Worm (Caenorhabditis elegans) whole organism, early embryonic: Measurements from ENCODE around the gene C46G7.1.

Experiments used
- B0310.2 ChIP-seq: sonication (generic microtip); optimal IDR thresholded peaks from 2 replicates; lab custom pipeline; 2016; ENCODE audit warnings: mild to moderate bottlenecking, missing genetic modification characterization, missing compliant biosample characterization
- F13C5.2 ChIP-seq: sonication (generic microtip); optimal IDR thresholded peaks from 2 replicates; lab custom pipeline; 2017; ENCODE audit warnings: mild to moderate bottlenecking, missing genetic modification characterization, inconsistent platforms, missing compliant biosample characterization
- aly-1 ChIP-seq: sonication (generic microtip); optimal IDR thresholded peaks from 2 replicates; lab custom pipeline; 2016; ENCODE audit warnings: missing genetic modification characterization, missing compliant biosample characterization
- ama-1 ChIP-seq: fragments of 150-350 bp; optimal IDR thresholded peaks from 2 replicates; lab custom pipeline; 2014
- ceh-13 ChIP-seq: fragments of 200-800 bp; sonication (Bioruptor generic); optimal IDR thresholded peaks from 2 replicates; lab custom pipeline; 2018; ENCODE audit warnings: mild to moderate bottlenecking, missing genetic modification characterization, missing compliant biosample characterization
- ceh-36 ChIP-seq: sonication (generic microtip); optimal IDR thresholded peaks from 2 replicates; lab custom pipeline; 2016; ENCODE audit warnings: missing genetic modification characterization, inconsistent platforms, missing compliant biosample characterization
- ets-7 ChIP-seq: sonication (generic microtip); optimal IDR thresholded peaks from 2 replicates; lab custom pipeline; 2016; ENCODE audit warnings: missing genotype, missing genetic modification characterization, missing compliant biosample characterization
- flt-1 ChIP-seq: fragments of 200-800 bp; sonication (Bioruptor generic); IDR thresholded peaks from 2 replicates; pipeline ENCODE4 v1.3.6; 2022; ENCODE audit warnings: missing genetic modification characterization, missing compliant biosample characterization
- hmbx-1 ChIP-seq: sonication (generic microtip); optimal IDR thresholded peaks from 2 replicates; lab custom pipeline; 2016; ENCODE audit warnings: mild to moderate bottlenecking, missing genetic modification characterization, missing compliant biosample characterization
- hmg-4 ChIP-seq: fragments of 200-800 bp; sonication (Bioruptor generic); optimal IDR thresholded peaks from 2 replicates; lab custom pipeline; 2018; ENCODE audit warnings: mild to moderate bottlenecking, missing genetic modification characterization, missing compliant biosample characterization
- hnd-1 ChIP-seq: sonication (generic microtip); optimal IDR thresholded peaks from 2 replicates; lab custom pipeline; 2016; ENCODE audit warnings: missing genetic modification characterization, missing compliant biosample characterization
- pes-1 ChIP-seq: fragments of 200-800 bp; sonication (Bioruptor generic); IDR thresholded peaks from 2 replicates; pipeline ENCODE4 v1.3.6; 2022; ENCODE audit warnings: missing genetic modification reagents, missing genetic modification characterization, missing compliant biosample characterization
- scrt-1 ChIP-seq: fragments of 200-800 bp; sonication (Bioruptor generic); IDR thresholded peaks from 2 replicates; pipeline ENCODE4 v1.3.6; 2022; ENCODE audit warnings: missing genetic modification characterization, missing compliant biosample characterization
- sea-1 ChIP-seq: fragments of 200-800 bp; sonication (Bioruptor generic); conservative IDR thresholded peaks from 2 replicates; pipeline ENCODE4 v1.3.6; 2022; ENCODE audit warnings: missing genetic modification characterization, missing compliant biosample characterization
- tbx-11 ChIP-seq: fragments of 200-800 bp; sonication (Bioruptor generic); IDR thresholded peaks from 2 replicates; pipeline ENCODE4 v1.3.6; 2022; ENCODE audit warnings: missing genetic modification characterization, missing compliant biosample characterization
- tbx-37 ChIP-seq: fragments of 200-800 bp; sonication (Bioruptor generic); conservative IDR thresholded peaks from 2 replicates; pipeline ENCODE4 v1.3.6; 2022; ENCODE audit warnings: missing genetic modification reagents, missing genetic modification characterization, missing compliant biosample characterization
- tra-4 ChIP-seq: sonication (generic microtip); optimal IDR thresholded peaks from 2 replicates; lab custom pipeline; 2017; ENCODE audit warnings: missing genetic modification characterization, missing compliant biosample characterization

The C46G7.1 gene

ce11 chrIV:6053436-6053835 is 35.6 kb downstream of the C46G7.1 start:
- TF ChIP-seq hmg-4 (GFP tag; lab: Kevin White, UChicago) (no peak), tra-4 (tag; lab: Kevin White, UChicago) (no peak), hmbx-1 (tag; lab: Kevin White, UChicago) (no peak), aly-1 (tag; lab: Kevin White, UChicago) (no peak), hnd-1 (tag; lab: Kevin White, UChicago) (no peak), sea-1 (no peak), ceh-13 (GFP tag; lab: Kevin White, UChicago) (no peak), tbx-11 (GFP tag; lab: Robert Waterston, UW) (no peak)

ce11 chrIV:6054833-6055232 is 37.0 kb downstream of the C46G7.1 start:
- no peak for TF ChIP-seq ceh-13 (GFP tag; lab: Kevin White, UChicago)
- no peak for TF ChIP-seq ets-7
- TF ChIP-seq B0310.2 (tag; lab: Kevin White, UChicago), result no peak
- TF ChIP-seq hmbx-1 (tag; lab: Kevin White, UChicago), result no peak
- no peak for TF ChIP-seq aly-1 (tag; lab: Kevin White, UChicago)
- no peak for TF ChIP-seq sea-1
- no peak for TF ChIP-seq tbx-11 (GFP tag; lab: Robert Waterston, UW)
- no peak for TF ChIP-seq ama-1 (lab: Kevin White, UChicago)

- TF ChIP-seq ceh-36 (no peak), aly-1 (tag; lab: Kevin White, UChicago) (no peak), sea-1 (no peak), hmbx-1 (tag; lab: Kevin White, UChicago) (no peak)
Measured at ce11 chrIV:6059702-6060101, 41.9 kb downstream of the C46G7.1 start.

ce11 chrIV:6060912-6061311 is 43.1 kb downstream of the C46G7.1 start:
- TF ChIP-seq hnd-1 (tag; lab: Kevin White, UChicago), result no peak
- TF ChIP-seq flt-1, result no peak
- no peak for TF ChIP-seq hmbx-1 (tag; lab: Kevin White, UChicago)
- no peak for TF ChIP-seq F13C5.2 (tag; lab: Kevin White, UChicago)
- TF ChIP-seq pes-1 (GFP tag; lab: Robert Waterston, UW), result no peak
- TF ChIP-seq tbx-37 (GFP tag; lab: Robert Waterston, UW), result no peak
- no peak for TF ChIP-seq scrt-1 (GFP tag; lab: Robert Waterston, UW)
- TF ChIP-seq sea-1, result no peak
- TF ChIP-seq hmg-4 (GFP tag; lab: Kevin White, UChicago), result no peak
- no peak for TF ChIP-seq ama-1 (lab: Kevin White, UChicago)
- TF ChIP-seq tbx-11 (GFP tag; lab: Robert Waterston, UW), result no peak
- TF ChIP-seq ets-7, result no peak
- TF ChIP-seq tra-4 (tag; lab: Kevin White, UChicago), result no peak
- no peak for TF ChIP-seq ceh-36
- no peak for TF ChIP-seq aly-1 (tag; lab: Kevin White, UChicago)

- no peak for TF ChIP-seq tra-4 (tag; lab: Kevin White, UChicago)
- no peak for TF ChIP-seq tbx-11 (GFP tag; lab: Robert Waterston, UW)
- no peak for TF ChIP-seq ets-7
- no peak for TF ChIP-seq hmbx-1 (tag; lab: Kevin White, UChicago)
- no peak for TF ChIP-seq B0310.2 (tag; lab: Kevin White, UChicago)
- TF ChIP-seq scrt-1 (GFP tag; lab: Robert Waterston, UW), result no peak
- TF ChIP-seq hmg-4 (GFP tag; lab: Kevin White, UChicago), result no peak
- no peak for TF ChIP-seq hnd-1 (tag; lab: Kevin White, UChicago)
- TF ChIP-seq flt-1, result no peak
- no peak for TF ChIP-seq tbx-37 (GFP tag; lab: Robert Waterston, UW)
- TF ChIP-seq ama-1 (lab: Kevin White, UChicago), result no peak
- TF ChIP-seq F13C5.2 (tag; lab: Kevin White, UChicago), result no peak
- TF ChIP-seq aly-1 (tag; lab: Kevin White, UChicago), result no peak
- no peak for TF ChIP-seq ceh-36
Measured at ce11 chrIV:6062078-6062477, 44.3 kb downstream of the C46G7.1 start.

ce11 chrIV:6064657-6065056 is 46.9 kb downstream of the C46G7.1 start:
- TF ChIP-seq aly-1 (tag; lab: Kevin White, UChicago), result no peak
- TF ChIP-seq sea-1, result no peak
- no peak for TF ChIP-seq ceh-13 (GFP tag; lab: Kevin White, UChicago)
- TF ChIP-seq flt-1, result no peak
- TF ChIP-seq ama-1 (lab: Kevin White, UChicago), result no peak
- TF ChIP-seq ceh-36, result no peak
- no peak for TF ChIP-seq hmg-4 (GFP tag; lab: Kevin White, UChicago)
- no peak for TF ChIP-seq tra-4 (tag; lab: Kevin White, UChicago)
- no peak for TF ChIP-seq ets-7
- TF ChIP-seq F13C5.2 (tag; lab: Kevin White, UChicago), result no peak

- TF ChIP-seq hmg-4 (GFP tag; lab: Kevin White, UChicago) (no peak), flt-1 (no peak), ama-1 (lab: Kevin White, UChicago) (no peak), hnd-1 (tag; lab: Kevin White, UChicago) (no peak), ceh-13 (GFP tag; lab: Kevin White, UChicago) (no peak), tra-4 (tag; lab: Kevin White, UChicago) (no peak), tbx-37 (GFP tag; lab: Robert Waterston, UW) (no peak), scrt-1 (GFP tag; lab: Robert Waterston, UW) (no peak), hmbx-1 (tag; lab: Kevin White, UChicago) (no peak), aly-1 (tag; lab: Kevin White, UChicago) (no peak), ceh-36 (no peak), F13C5.2 (tag; lab: Kevin White, UChicago) (no peak), sea-1 (no peak), tbx-11 (GFP tag; lab: Robert Waterston, UW) (no peak)
Measured at ce11 chrIV:6065186-6065585, 47.4 kb downstream of the C46G7.1 start.
